Fruit fly (Drosophila melanogaster) whole organism, wandering third instar larva: ENCODE data around the gene AP-2alpha.

Experiments
- Abd-B ChIP-seq: fragments of >200 bp; optimal IDR thresholded peaks from 2 replicates; lab custom pipeline; 2017; ENCODE audit warnings: missing biosample characterization, missing genetic modification characterization
- CG9705 ChIP-seq: fragments of 200-800 bp; sonication (Bioruptor generic); optimal IDR thresholded peaks from 2 replicates; lab custom pipeline; 2018; ENCODE audit warnings: missing biosample characterization, mild to moderate bottlenecking, missing genetic modification characterization
- GATAd ChIP-seq: sonication (Bioruptor generic); optimal IDR thresholded peaks from 2 replicates; lab custom pipeline; 2016; ENCODE audit warnings: missing biosample characterization, missing genetic modification characterization
- ey ChIP-seq: fragments of 200-800 bp; sonication (Bioruptor generic); optimal IDR thresholded peaks from 2 replicates; lab custom pipeline; 2016; ENCODE audit warnings: missing biosample characterization, missing genetic modification characterization
- lola ChIP-seq: fragments of >200 bp; optimal IDR thresholded peaks from 2 replicates; lab custom pipeline; 2017; ENCODE audit warnings: missing biosample characterization, missing genetic modification characterization
- psq ChIP-seq: fragments of 200-800 bp; sonication (Bioruptor generic); optimal IDR thresholded peaks from 3 replicates; lab custom pipeline; 2017; ENCODE audit warnings: missing biosample characterization, mild to moderate bottlenecking, missing genetic modification characterization, moderate library complexity
- sage ChIP-seq: fragments of 200-800 bp; sonication (Bioruptor generic); optimal IDR thresholded peaks from 2 replicates; lab custom pipeline; 2016; ENCODE audit warnings: missing biosample characterization, mild to moderate bottlenecking, missing genetic modification characterization
- usp ChIP-seq: fragments of >200 bp; optimal IDR thresholded peaks from 2 replicates; lab custom pipeline; 2017; ENCODE audit warnings: missing biosample characterization, missing genetic modification characterization

DNA sequence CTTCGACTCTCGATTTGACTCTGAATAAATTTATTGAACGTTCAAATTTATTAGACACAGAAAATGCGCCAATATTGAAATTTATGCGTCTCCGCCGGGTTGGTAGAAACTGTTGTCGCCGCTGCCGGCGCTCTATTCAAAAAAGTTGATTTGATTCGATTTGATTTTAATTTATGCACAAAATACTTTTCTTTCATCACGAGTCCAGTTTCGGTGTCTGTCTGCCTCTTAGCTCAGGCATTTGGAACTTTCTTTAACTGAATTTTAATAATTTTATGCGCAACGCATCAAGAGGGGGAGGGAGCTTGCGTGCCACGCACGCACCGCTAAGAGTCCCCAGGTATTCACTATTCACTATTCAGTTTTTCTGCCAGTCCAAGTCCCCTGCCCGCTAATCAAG is 22.9 kb upstream of the AP-2alpha start:
- no peak for TF ChIP-seq Abd-B
- no peak for TF ChIP-seq GATAd (GFP tag; lab: Kevin White, UChicago)
- no peak for TF ChIP-seq sage (GFP tag; lab: Kevin White, UChicago)
- TF ChIP-seq ey (GFP tag; lab: Kevin White, UChicago): no peak
- no peak for TF ChIP-seq psq (GFP tag; lab: Kevin White, UChicago)
- TF ChIP-seq CG9705 (GFP tag; lab: Kevin White, UChicago): no peak
- no peak for TF ChIP-seq lola (GFP tag; lab: Kevin White, UChicago)
- no peak for TF ChIP-seq usp
